Fruit fly (Drosophila melanogaster) whole organism, wandering third instar larva: ENCODE results near the gene RhoGEF3.

Experiments used
- Abd-B ChIP-seq: fragments of >200 bp; optimal IDR thresholded peaks from 2 replicates; lab custom pipeline; 2017; ENCODE audit warnings: missing biosample characterization, missing genetic modification characterization
- CG32264 ChIP-seq: fragments of 200-800 bp; sonication (Bioruptor generic); optimal IDR thresholded peaks from 2 replicates; lab custom pipeline; 2016; ENCODE audit warnings: missing biosample characterization, missing genetic modification characterization
- CG9705 ChIP-seq: fragments of 200-800 bp; sonication (Bioruptor generic); optimal IDR thresholded peaks from 2 replicates; lab custom pipeline; 2018; ENCODE audit warnings: missing biosample characterization, mild to moderate bottlenecking, missing genetic modification characterization
- CrebA ChIP-seq: fragments of 200-800 bp; sonication (Bioruptor generic); optimal IDR thresholded peaks from 2 replicates; lab custom pipeline; 2016; ENCODE audit warnings: missing biosample characterization, mild to moderate bottlenecking, missing genetic modification characterization, borderline replicate concordance
- Dfd ChIP-seq: fragments of >200 bp; optimal IDR thresholded peaks from 2 replicates; lab custom pipeline; 2017; ENCODE audit warnings: missing biosample characterization, missing genetic modification characterization
- Dif ChIP-seq: fragments of 200-275, 200-300 bp; sonication (Bioruptor generic); optimal IDR thresholded peaks from 2 replicates; lab custom pipeline; 2018; ENCODE audit warnings: missing biosample characterization, missing genetic modification characterization; ENCODE audit not compliant: partially characterized antibody
- GATAd ChIP-seq: sonication (Bioruptor generic); optimal IDR thresholded peaks from 2 replicates; lab custom pipeline; 2016; ENCODE audit warnings: missing biosample characterization, missing genetic modification characterization
- HLH106 ChIP-seq: fragments of 200-800 bp; optimal IDR thresholded peaks from 3 replicates; lab custom pipeline; 2019; ENCODE audit warnings: missing biosample characterization, mild to moderate bottlenecking, missing genetic modification characterization, moderate library complexity
- Hnf4 ChIP-seq: fragments of 200-800 bp; sonication (Bioruptor generic); optimal IDR thresholded peaks from 2 replicates; lab custom pipeline; 2016; ENCODE audit warnings: missing biosample characterization, mild to moderate bottlenecking, missing genetic modification characterization
- Hr78 ChIP-seq: fragments of >200 bp; optimal IDR thresholded peaks from 2 replicates; lab custom pipeline; 2017; ENCODE audit warnings: missing biosample characterization, missing genetic modification characterization
- Hr83 ChIP-seq: fragments of 200-300 bp; sonication (Bioruptor generic); optimal IDR thresholded peaks from 2 replicates; lab custom pipeline; 2016; ENCODE audit warnings: missing biosample characterization, mild to moderate bottlenecking, missing genetic modification characterization, moderate library complexity; ENCODE audit not compliant: poor library complexity, severe bottlenecking
- Jra ChIP-seq: sonication (Bioruptor generic); optimal IDR thresholded peaks from 2 replicates; lab custom pipeline; 2016; ENCODE audit warnings: missing biosample characterization, missing genetic modification characterization
- Mio ChIP-seq: sonication (Bioruptor generic); optimal IDR thresholded peaks from 2 replicates; lab custom pipeline; 2016; ENCODE audit warnings: missing biosample characterization, missing genetic modification characterization
- Myc ChIP-seq: fragments of >200 bp; optimal IDR thresholded peaks from 2 replicates; lab custom pipeline; 2017
- N ChIP-seq: fragments of >200 bp; optimal IDR thresholded peaks from 2 replicates; lab custom pipeline; 2018; ENCODE audit warnings: missing biosample characterization, missing external identifiers, missing genetic modification characterization
- OdsH ChIP-seq: fragments of 200-800 bp; sonication (Bioruptor generic); optimal IDR thresholded peaks from 2 replicates; lab custom pipeline; 2016; ENCODE audit warnings: missing biosample characterization, mild to moderate bottlenecking, missing genetic modification characterization
- Rel ChIP-seq, 2 experiments: fragments of 200-800 bp; sonication (Bioruptor generic) in 1 of 2; optimal IDR thresholded peaks; 2 replicates in 1 of 2; 3 replicates in 1 of 2; lab custom pipeline; 2016 to 2019; ENCODE audit warnings: mild to moderate bottlenecking in 2 of 2, missing biosample characterization in 2 of 2, missing genetic modification characterization in 2 of 2, moderate library complexity in 1 of 2
- Sp1 ChIP-seq: fragments of 200-800 bp; sonication (Bioruptor generic); optimal IDR thresholded peaks from 3 replicates; lab custom pipeline; 2019; ENCODE audit warnings: missing biosample characterization, mild to moderate bottlenecking, missing genetic modification characterization, moderate library complexity
- Vsx2 ChIP-seq: fragments of 200-300, 225-300 bp; sonication (Bioruptor generic); optimal IDR thresholded peaks from 2 replicates; lab custom pipeline; 2018; ENCODE audit warnings: missing biosample characterization, missing genetic modification characterization; ENCODE audit not compliant: partially characterized antibody
- br ChIP-seq: fragments of 200-800 bp; sonication (Bioruptor generic); optimal IDR thresholded peaks from 2 replicates; lab custom pipeline; 2016; ENCODE audit warnings: missing biosample characterization, missing genetic modification characterization
- brk ChIP-seq: fragments of 200-800 bp; sonication (Bioruptor generic); optimal IDR thresholded peaks from 2 replicates; lab custom pipeline; 2016; ENCODE audit warnings: missing biosample characterization, mild to moderate bottlenecking, missing genetic modification characterization
- dl ChIP-seq, 2 experiments: fragments of 175-275, 200-275 bp in 1 of 2; fragments of 200-275 bp in 1 of 2; sonication (Bioruptor generic); optimal IDR thresholded peaks; lab custom pipeline; 2018; ENCODE audit warnings: mild to moderate bottlenecking in 2 of 2, missing biosample characterization in 2 of 2, missing genetic modification characterization in 2 of 2, moderate library complexity in 2 of 2; ENCODE audit not compliant: partially characterized antibody in 2 of 2, insufficient read depth in 1 of 2
- dmrt93B ChIP-seq: fragments of 200-800 bp; sonication (Bioruptor generic); optimal IDR thresholded peaks from 2 replicates; lab custom pipeline; 2018; ENCODE audit warnings: missing biosample characterization, mild to moderate bottlenecking, missing genetic modification characterization
- dsf ChIP-seq: sonication (Bioruptor generic); optimal IDR thresholded peaks from 2 replicates; lab custom pipeline; 2016; ENCODE audit warnings: missing biosample characterization, missing genetic modification characterization, borderline replicate concordance
- ey ChIP-seq: fragments of 200-800 bp; sonication (Bioruptor generic); optimal IDR thresholded peaks from 2 replicates; lab custom pipeline; 2016; ENCODE audit warnings: missing biosample characterization, missing genetic modification characterization
- foxo ChIP-seq, 2 experiments: fragments of 200-800 bp; sonication (Bioruptor generic); optimal IDR thresholded peaks; 2 replicates in 1 of 2; 3 replicates in 1 of 2; lab custom pipeline; 2016 to 2017; ENCODE audit warnings: missing biosample characterization in 2 of 2, missing genetic modification characterization in 2 of 2
- fru ChIP-seq: fragments of 200-800 bp; sonication (Bioruptor generic); optimal IDR thresholded peaks from 3 replicates; lab custom pipeline; 2016; ENCODE audit warnings: missing biosample characterization, mild to moderate bottlenecking, missing genetic modification characterization
- h ChIP-seq: fragments of 200-800 bp; sonication (Bioruptor generic); optimal IDR thresholded peaks from 3 replicates; lab custom pipeline; 2016; ENCODE audit warnings: missing biosample characterization, mild to moderate bottlenecking, missing genetic modification characterization
- jim ChIP-seq: fragments of 175-275, 200-325 bp; sonication (Bioruptor generic); optimal IDR thresholded peaks from 2 replicates; lab custom pipeline; 2016; ENCODE audit warnings: missing biosample characterization, mild to moderate bottlenecking, missing genetic modification characterization
- lola ChIP-seq: fragments of >200 bp; optimal IDR thresholded peaks from 2 replicates; lab custom pipeline; 2017; ENCODE audit warnings: missing biosample characterization, missing genetic modification characterization
- pan ChIP-seq: fragments of >200 bp; optimal IDR thresholded peaks from 2 replicates; lab custom pipeline; 2017
- psq ChIP-seq: fragments of 200-800 bp; sonication (Bioruptor generic); optimal IDR thresholded peaks from 3 replicates; lab custom pipeline; 2017; ENCODE audit warnings: missing biosample characterization, mild to moderate bottlenecking, missing genetic modification characterization, moderate library complexity
- rgr ChIP-seq: fragments of 200-800 bp; sonication (Bioruptor generic); optimal IDR thresholded peaks from 3 replicates; lab custom pipeline; 2016; ENCODE audit warnings: missing biosample characterization, mild to moderate bottlenecking, missing genetic modification characterization
- sage ChIP-seq: fragments of 200-800 bp; sonication (Bioruptor generic); optimal IDR thresholded peaks from 2 replicates; lab custom pipeline; 2016; ENCODE audit warnings: missing biosample characterization, mild to moderate bottlenecking, missing genetic modification characterization
- sv ChIP-seq: fragments of 200-800 bp; sonication (Bioruptor generic); optimal IDR thresholded peaks from 3 replicates; lab custom pipeline; 2016; ENCODE audit warnings: missing biosample characterization, missing genetic modification characterization
- tai ChIP-seq: sonication (Bioruptor generic); optimal IDR thresholded peaks from 2 replicates; lab custom pipeline; 2016; ENCODE audit warnings: missing biosample characterization, missing genetic modification characterization
- usp ChIP-seq: fragments of >200 bp; optimal IDR thresholded peaks from 2 replicates; lab custom pipeline; 2017; ENCODE audit warnings: missing biosample characterization, missing genetic modification characterization
- woc ChIP-seq: sonication (Bioruptor generic); optimal IDR thresholded peaks from 2 replicates; lab custom pipeline; 2016; ENCODE audit warnings: missing biosample characterization, mild to moderate bottlenecking, missing genetic modification characterization

Gene RhoGEF3

DNA sequence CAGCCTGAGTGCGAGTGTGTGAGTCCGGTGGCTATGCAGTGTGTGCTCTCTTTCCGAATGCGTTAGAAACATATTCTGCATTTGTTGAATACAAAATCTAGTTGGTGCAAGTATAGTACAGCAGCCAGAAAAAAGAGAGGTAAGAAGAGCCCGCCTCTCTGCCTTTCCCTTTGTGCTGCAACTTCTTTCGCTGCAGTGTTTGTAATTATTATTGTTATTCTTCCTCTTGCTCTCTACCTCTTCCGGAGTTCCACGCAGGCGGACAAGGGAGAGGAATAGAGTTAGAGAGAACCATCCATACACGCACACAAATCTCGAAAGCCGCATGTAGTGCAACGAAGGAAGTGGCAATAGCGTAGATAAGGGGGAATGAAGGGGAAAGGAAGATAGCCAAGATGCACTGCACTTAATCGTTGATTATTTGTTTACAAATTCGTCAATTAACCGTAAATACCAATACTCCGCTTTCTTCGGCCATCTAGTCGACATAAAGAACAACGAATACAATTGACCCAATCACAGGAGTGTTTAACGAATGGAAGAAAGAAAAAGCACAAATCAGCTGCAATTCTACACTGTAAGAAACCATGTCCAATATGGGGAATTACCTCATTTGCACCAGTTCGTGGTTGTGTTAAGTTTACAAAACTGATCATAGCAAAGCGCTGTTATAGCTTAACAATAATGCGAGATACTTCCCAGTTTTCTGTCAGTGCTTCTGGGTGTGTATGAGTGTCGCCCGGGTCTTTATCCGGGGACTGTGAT is 70.6 kb downstream of the RhoGEF3 start:
- peak; percentile 76 for TF ChIP-seq psq (GFP tag; lab: Kevin White, UChicago)
- peak; percentile 52 for TF ChIP-seq Sp1 (GFP tag; lab: Kevin White, UChicago)
- no peak for TF ChIP-seq Hr78 (GFP tag; lab: Kevin White, UChicago)
- peak; percentile 85 for TF ChIP-seq ey (GFP tag; lab: Kevin White, UChicago)
- no peak for TF ChIP-seq Myc (lab: Kevin White, UChicago)
- peak; percentile 42 for TF ChIP-seq Jra (GFP tag; lab: Kevin White, UChicago)
- TF ChIP-seq CG32264 = peak; percentile 30
- no peak for TF ChIP-seq CrebA (GFP tag; lab: Kevin White, UChicago)
- TF ChIP-seq jim = no peak
- no peak for TF ChIP-seq N (GFP tag; lab: Kevin White, UChicago)
- no peak for TF ChIP-seq dsf (GFP tag; lab: Kevin White, UChicago)
- peak; percentile 84 for TF ChIP-seq h (GFP tag; lab: Kevin White, UChicago)
- peak; percentile 67 for TF ChIP-seq woc (GFP tag; lab: Kevin White, UChicago)
- no peak for TF ChIP-seq tai (GFP tag; lab: Kevin White, UChicago)
- TF ChIP-seq Rel (GFP tag; optimal IDR thresholded peaks at IDR 0.05; lab: Kevin White, UChicago) = peak; percentile 15
- TF ChIP-seq Rel (tag; optimal IDR thresholded peaks at IDR 0.05; lab: Kevin White, UChicago) = peak; percentile 24
- TF ChIP-seq foxo (GFP tag; optimal IDR thresholded peaks at IDR 0.05; lab: Kevin White, UChicago) = peak in 1 of 2 experiments; percentile 84
- no peak for TF ChIP-seq usp (GFP tag; lab: Kevin White, UChicago)
- no peak for TF ChIP-seq lola
- TF ChIP-seq Hr83 = no peak
- no peak for TF ChIP-seq Mio
- no peak for TF ChIP-seq Vsx2
- TF ChIP-seq sage = peak; percentile 6
- peak; percentile 40 for TF ChIP-seq dmrt93B (GFP tag; lab: Kevin White, UChicago)
- TF ChIP-seq Abd-B (GFP tag; lab: Kevin White, UChicago) = no peak
- peak; percentile 4 for TF ChIP-seq brk (GFP tag; lab: Kevin White, UChicago)
- peak; percentile 39 for TF ChIP-seq HLH106 (tag; lab: Kevin White, UChicago)
- peak; percentile 65 for TF ChIP-seq sv (GFP tag; lab: Kevin White, UChicago)
- TF ChIP-seq Hnf4 (GFP tag; lab: Kevin White, UChicago) = peak; percentile 65
- no peak for TF ChIP-seq pan (lab: Kevin White, UChicago)
- TF ChIP-seq Dif (GFP tag; lab: Kevin White, UChicago) = no peak
- TF ChIP-seq fru (GFP tag; lab: Kevin White, UChicago) = peak; percentile 78
- peak; percentile 66 for TF ChIP-seq OdsH
- TF ChIP-seq br = peak; percentile 75
- peak; percentile 80 for TF ChIP-seq rgr
- no peak for TF ChIP-seq Dfd (GFP tag; lab: Kevin White, UChicago)
- no peak for TF ChIP-seq GATAd (GFP tag; lab: Kevin White, UChicago)
- TF ChIP-seq CG9705 (GFP tag; lab: Kevin White, UChicago) = no peak
- TF ChIP-seq dl (GFP tag; optimal IDR thresholded peaks at IDR 0.05; lab: Kevin White, UChicago; ENCODE audit: insufficient read depth in 1 of 2, partially characterized antibody in 2 of 2) = peak in 1 of 2 experiments; percentile 6

DNA sequence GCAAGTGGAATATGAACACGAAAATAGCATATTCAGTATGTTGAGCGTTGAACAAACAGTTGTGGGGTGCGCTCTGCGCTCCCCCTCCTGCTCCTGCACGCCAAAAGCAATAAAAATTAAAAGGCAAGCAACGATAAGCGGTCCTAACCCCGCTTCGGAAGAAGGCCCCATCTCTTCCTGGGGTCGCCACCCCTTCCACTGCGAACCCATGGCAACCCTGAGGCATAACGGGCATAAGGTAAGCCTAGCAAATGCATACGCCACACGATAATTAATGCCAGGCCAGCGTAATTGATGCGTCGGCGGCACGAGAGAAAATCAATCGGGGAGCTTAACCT is 71.1 kb downstream of the RhoGEF3 start:
- TF ChIP-seq Vsx2 (no peak), Dfd (GFP tag; lab: Kevin White, UChicago) (no peak), Mio (no peak), HLH106 (tag; lab: Kevin White, UChicago) (no peak), rgr (no peak), sv (GFP tag; lab: Kevin White, UChicago) (no peak), Hr83 (no peak), CG9705 (GFP tag; lab: Kevin White, UChicago) (no peak), lola (no peak), dsf (GFP tag; lab: Kevin White, UChicago) (no peak), CrebA (GFP tag; lab: Kevin White, UChicago) (no peak), fru (GFP tag; lab: Kevin White, UChicago) (no peak), brk (GFP tag; lab: Kevin White, UChicago) (no peak), dmrt93B (GFP tag; lab: Kevin White, UChicago) (no peak)
